Fruit fly (Drosophila melanogaster) whole organism, embryonic: ENCODE measurements around the gene CG13843.

ENCODE experiments used
- Aef1 ChIP-seq: fragments of 200-800 bp; sonication (Bioruptor generic); IDR thresholded peaks from 3 replicates; pipeline ENCODE4 v1.3.6; 2022; ENCODE audit warnings: missing biosample characterization, missing genetic modification characterization
- CG18262 ChIP-seq: fragments of 200-800 bp; optimal IDR thresholded peaks from 3 replicates; lab custom pipeline; 2019; ENCODE audit warnings: missing biosample characterization, mild to moderate bottlenecking, missing genetic modification characterization, moderate library complexity
- D ChIP-seq, 2 experiments: fragments of 200-800 bp in 1 of 2; fragments of >200 bp in 1 of 2; sonication (Bioruptor generic) in 1 of 2; optimal IDR thresholded peaks; 2 replicates in 1 of 2; 3 replicates in 1 of 2; lab custom pipeline; 2017; ENCODE audit warnings: mild to moderate bottlenecking in 1 of 2, missing biosample characterization in 1 of 2, missing genetic modification characterization in 1 of 2, missing genetic modification reagents in 1 of 2
- Dad ChIP-seq: fragments of 200-800 bp; sonication (Bioruptor generic); optimal IDR thresholded peaks from 3 replicates; lab custom pipeline; 2016; ENCODE audit warnings: missing biosample characterization, missing genetic modification characterization
- Fer2 ChIP-seq: fragments of 200-800 bp; sonication (Bioruptor generic); optimal IDR thresholded peaks from 2 replicates; lab custom pipeline; 2018; ENCODE audit warnings: missing biosample characterization, mild to moderate bottlenecking, missing genetic modification characterization, moderate library complexity
- insv ChIP-seq, 2 experiments: fragments of 200-800 bp; sonication (Bioruptor generic); optimal IDR thresholded peaks; 3 replicates each; lab custom pipeline; 2016 to 2018; ENCODE audit warnings: missing biosample characterization in 2 of 2, missing genetic modification characterization in 2 of 2
- nau ChIP-seq: fragments of 200-800 bp; sonication (Bioruptor generic); optimal IDR thresholded peaks from 3 replicates; lab custom pipeline; 2017; ENCODE audit warnings: missing biosample characterization, mild to moderate bottlenecking, missing genetic modification characterization, missing genetic modification reagents
- odd ChIP-seq: fragments of 200-800 bp; sonication (Bioruptor generic); optimal IDR thresholded peaks from 2 replicates; lab custom pipeline; 2017; ENCODE audit warnings: missing biosample characterization, mild to moderate bottlenecking, missing genetic modification characterization
- pho ChIP-seq: fragments of 200-800 bp; sonication (Bioruptor generic); optimal IDR thresholded peaks from 2 replicates; lab custom pipeline; 2016; ENCODE audit warnings: missing biosample characterization, missing genetic modification characterization
- repo ChIP-seq: fragments of 200-800 bp; sonication (Bioruptor generic); optimal IDR thresholded peaks from 2 replicates; lab custom pipeline; 2016; ENCODE audit warnings: missing biosample characterization, missing genetic modification characterization
- run ChIP-seq: fragments of 200-800 bp; sonication (Bioruptor generic); optimal IDR thresholded peaks from 3 replicates; lab custom pipeline; 2018; ENCODE audit warnings: missing biosample characterization, mild to moderate bottlenecking, missing genetic modification characterization
- so ChIP-seq: fragments of 200-800 bp; sonication (Bioruptor generic); IDR thresholded peaks from 3 replicates; pipeline ENCODE4 v1.3.6; 2022; ENCODE audit warnings: missing biosample characterization, missing genetic modification characterization
- tx ChIP-seq: fragments of 200-800 bp; sonication (Bioruptor generic); optimal IDR thresholded peaks from 2 replicates; lab custom pipeline; 2016; ENCODE audit warnings: missing biosample characterization, missing genetic modification characterization

- no peak for TF ChIP-seq repo (GFP tag; lab: Kevin White, UChicago)
- no peak for TF ChIP-seq so
- TF ChIP-seq nau (GFP tag; lab: Kevin White, UChicago) = no peak
- no peak for TF ChIP-seq tx (GFP tag; lab: Kevin White, UChicago)
- TF ChIP-seq insv (GFP tag; optimal IDR thresholded peaks at IDR 0.05; lab: Kevin White, UChicago) = no peak
- no peak for TF ChIP-seq odd (GFP tag; lab: Kevin White, UChicago)
- TF ChIP-seq Aef1 (GFP tag; lab: Robert Waterston, UW) = no peak
- no peak for TF ChIP-seq CG18262
- TF ChIP-seq Fer2 (tag; lab: Kevin White, UChicago) = no peak
- no peak for TF ChIP-seq D (optimal IDR thresholded peaks at IDR 0.05; lab: Kevin White, UChicago)
- TF ChIP-seq D (GFP tag; optimal IDR thresholded peaks at IDR 0.05; lab: Kevin White, UChicago) = no peak
- no peak for TF ChIP-seq Dad (GFP tag; lab: Kevin White, UChicago)
- TF ChIP-seq run (tag; lab: Kevin White, UChicago) = no peak
- no peak for TF ChIP-seq pho (GFP tag; lab: Kevin White, UChicago)
Observed at dm6 chr3R:22564076-22564475, 45.2 kb upstream of the CG13843 start.
